Worm (Caenorhabditis elegans): ENCODE measurements around the gene F36H9.4.

The F36H9.4 gene

DNA sequence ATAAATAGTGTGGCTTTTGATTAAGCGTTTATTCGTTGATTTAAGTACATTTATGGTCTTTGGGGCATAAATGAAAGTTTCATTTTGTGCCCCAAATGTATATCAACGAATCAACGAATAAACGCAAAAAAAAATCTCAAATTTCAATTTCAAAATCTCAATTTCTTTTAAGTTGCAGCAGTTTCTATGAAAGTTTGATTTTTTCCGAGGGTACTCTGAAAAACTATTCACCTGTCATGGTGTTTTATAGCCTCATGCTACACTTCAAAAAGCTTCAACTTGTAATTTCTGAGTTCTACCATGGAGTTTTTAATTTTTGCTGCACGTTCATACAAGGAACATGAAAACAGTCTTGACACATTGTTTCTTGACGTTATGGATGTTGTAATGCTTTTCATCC is 26.5 kb downstream of the F36H9.4 start, which contains the start of gene ZK697.1:
Gene ZK697.1, plus strand, starts transcription at position 301 of the 400 bp plus-strand sequence.
- no peak for TF ChIP-seq nhr-76 (tag; optimal IDR thresholded peaks at IDR 0.05)
- no peak for TF ChIP-seq zip-8 (tag; optimal IDR thresholded peaks at IDR 0.05)
- no peak for TF ChIP-seq sem-2 (GFP tag; optimal IDR thresholded peaks at IDR 0.05)
- no peak for TF ChIP-seq blmp-1 (tag; optimal IDR thresholded peaks at IDR 0.05)
- TF ChIP-seq drap-1 (GFP tag; optimal IDR thresholded peaks at IDR 0.05) = no peak

DNA sequence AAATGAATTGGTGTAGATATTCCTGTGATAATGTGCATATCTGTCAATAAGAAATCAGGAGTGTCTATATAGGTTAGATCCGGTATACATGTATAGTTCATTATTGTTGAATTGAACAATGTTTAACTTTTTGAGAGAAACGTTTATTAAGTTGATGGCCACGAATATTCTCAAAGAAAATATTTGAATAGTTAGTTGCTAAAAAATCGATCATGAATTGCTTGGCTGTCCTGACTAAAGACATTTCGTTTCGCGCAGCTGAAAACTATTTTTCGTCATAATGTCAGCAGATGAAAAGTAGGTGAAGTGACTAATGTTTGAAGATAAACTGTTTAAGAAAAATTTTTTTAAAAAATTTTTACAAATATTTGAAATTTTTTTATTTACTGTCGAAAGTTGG is 27.6 kb downstream of the F36H9.4 start, which contains the start of gene srh-199:
Gene srh-199, minus strand, starts transcription at position 101 of the 400 bp plus-strand sequence.
- TF ChIP-seq M03D4.4 (tag; optimal IDR thresholded peaks at IDR 0.05) = no peak

DNA sequence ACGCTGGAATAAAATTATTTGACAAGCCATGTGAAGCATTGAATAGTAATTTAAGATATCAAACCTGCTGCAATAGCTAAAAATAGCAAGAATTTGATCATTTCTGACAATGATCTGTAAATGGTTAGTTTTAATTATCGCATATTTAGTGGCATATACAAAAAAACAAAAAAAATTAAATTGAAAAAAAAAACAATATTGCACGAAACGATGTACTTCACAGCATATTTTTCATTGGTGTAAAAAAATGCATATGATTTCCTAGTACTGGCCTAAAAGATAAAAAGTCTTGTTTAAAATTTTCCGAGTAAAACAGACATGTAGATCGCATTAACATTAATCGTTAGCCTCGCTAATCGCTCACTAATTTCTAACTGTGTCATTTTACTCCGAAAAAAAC is 30.0 kb downstream of the F36H9.4 start, which contains the start of gene ZK697.8:
Gene ZK697.8, minus strand, starts transcription at position 101 of the 400 bp plus-strand sequence.
- TF ChIP-seq lin-13 (tag; optimal IDR thresholded peaks at IDR 0.05) (no peak), flh-1 (GFP tag; optimal IDR thresholded peaks at IDR 0.05) (no peak), drap-1 (GFP tag; optimal IDR thresholded peaks at IDR 0.05) (no peak), mep-1 (tag; optimal IDR thresholded peaks at IDR 0.05) (no peak), ces-1 (GFP tag; optimal IDR thresholded peaks at IDR 0.05) (no peak), sem-2 (GFP tag; optimal IDR thresholded peaks at IDR 0.05) (no peak), blmp-1 (tag; optimal IDR thresholded peaks at IDR 0.05) (no peak), ceh-39 (tag; optimal IDR thresholded peaks at IDR 0.05) (no peak)

DNA sequence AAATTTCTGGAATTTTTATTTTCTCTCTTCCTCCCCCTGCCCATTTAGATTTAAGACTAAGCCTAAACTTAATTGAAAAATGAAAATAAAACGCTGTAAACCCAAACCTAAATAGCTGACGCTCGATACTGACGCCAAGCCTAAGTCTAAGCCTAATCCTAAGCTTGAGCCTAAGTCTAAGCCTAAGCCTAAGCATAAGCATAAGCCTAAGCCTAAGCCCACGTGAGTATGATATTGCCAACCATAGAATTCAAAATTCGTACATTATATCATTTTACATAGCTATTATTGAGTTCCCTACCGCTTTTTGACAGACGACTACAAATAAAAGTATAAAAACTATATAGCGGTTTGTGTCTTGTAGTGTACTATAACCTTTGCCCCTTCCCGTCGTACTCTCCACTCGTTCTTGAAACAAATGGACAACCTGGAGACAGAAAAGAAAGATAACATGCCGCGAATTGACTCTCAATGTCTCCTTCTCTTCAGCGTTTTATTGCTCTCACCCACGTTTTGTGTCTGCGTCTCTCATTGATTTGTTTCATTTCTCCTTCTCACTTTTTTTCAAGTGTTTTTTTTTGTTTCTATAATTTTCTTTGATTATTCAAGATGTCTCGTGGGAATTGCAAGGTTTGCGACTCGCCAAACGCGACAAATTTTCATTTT is 35.7 kb downstream of the F36H9.4 start, which contains the start of gene nhr-256:
Gene nhr-256, plus strand, starts transcription at position 567 of the 666 bp plus-strand sequence.
- TF ChIP-seq mep-1 (tag; optimal IDR thresholded peaks at IDR 0.05) (peak; percentile 19), lsy-2 (tag; optimal IDR thresholded peaks at IDR 0.05) (no peak), bed-3 (GFP tag; optimal IDR thresholded peaks at IDR 0.05) (no peak), nhr-237 (tag; optimal IDR thresholded peaks at IDR 0.05) (peak; percentile 71), nhr-28 (tag; optimal IDR thresholded peaks at IDR 0.05) (peak; percentile 74), elt-3 (tag; optimal IDR thresholded peaks at IDR 0.05) (peak; percentile 48), nhr-12 (tag; optimal IDR thresholded peaks at IDR 0.05) (peak; percentile 78), ces-1 (GFP tag; optimal IDR thresholded peaks at IDR 0.05) (peak; percentile 55), ceh-39 (tag; optimal IDR thresholded peaks at IDR 0.05) (no peak), ceh-43 (GFP tag; optimal IDR thresholded peaks at IDR 0.05) (no peak), unc-62 (GFP tag; optimal IDR thresholded peaks at IDR 0.05) (peak; percentile 52), pha-4 (tag; optimal IDR thresholded peaks at IDR 0.05) (peak; percentile 68), ham-2 (GFP tag; optimal IDR thresholded peaks at IDR 0.05) (peak; percentile 65)

DNA sequence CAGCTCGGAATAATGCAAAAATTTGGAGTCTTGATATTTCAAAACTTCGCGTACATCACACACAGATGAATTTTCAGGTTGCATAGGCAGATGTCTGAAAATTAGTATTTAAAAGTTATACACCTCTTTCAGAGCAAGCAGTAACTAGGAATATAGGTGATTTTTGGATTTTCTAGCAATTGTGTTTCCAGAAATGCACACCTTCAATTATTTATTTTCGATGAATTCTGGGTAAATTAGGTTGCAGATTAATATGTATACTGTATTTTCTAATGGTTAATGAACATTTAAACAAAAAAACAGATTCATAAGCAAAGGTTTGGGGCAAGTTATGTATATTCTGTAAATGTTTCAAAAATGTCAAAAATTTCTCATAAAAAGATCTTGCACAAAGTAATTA is 38.0 kb downstream of the F36H9.4 start, which contains the start of gene srab-25:
Gene srab-25, minus strand, starts transcription at position 101 of the 400 bp plus-strand sequence.
- TF ChIP-seq flh-1 (GFP tag; optimal IDR thresholded peaks at IDR 0.05) (no peak), lin-32 (GFP tag; optimal IDR thresholded peaks at IDR 0.05) (no peak), nhr-28 (tag; optimal IDR thresholded peaks at IDR 0.05) (no peak)

DNA sequence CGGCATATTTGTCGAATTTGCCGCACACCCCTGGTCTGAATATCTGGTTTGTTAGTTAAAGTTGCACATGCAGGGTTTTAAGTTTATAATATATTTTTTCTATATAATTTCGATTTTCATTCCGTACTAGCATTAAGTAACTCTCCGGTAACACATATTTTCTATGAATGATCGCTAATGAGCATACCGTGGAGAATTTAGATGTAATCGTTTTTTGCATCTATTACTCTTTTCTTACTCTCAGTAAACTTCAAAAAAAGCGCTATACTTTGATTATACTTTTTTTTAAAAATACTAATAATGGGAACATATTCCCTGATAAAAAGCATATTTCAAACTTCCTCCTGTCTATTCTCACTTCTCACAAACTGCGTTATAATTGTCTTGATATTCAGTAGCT is 44.5 kb downstream of the F36H9.4 start, which contains the start of gene str-160:
Gene str-160, plus strand, starts transcription at position 301 of the 400 bp plus-strand sequence.
- no peak for TF ChIP-seq unc-120 (tag; optimal IDR thresholded peaks at IDR 0.05; ENCODE audit: poor library complexity, severe bottlenecking)
- no peak for TF ChIP-seq cnd-1 (tag; optimal IDR thresholded peaks at IDR 0.05)
- TF ChIP-seq ztf-11 (tag; optimal IDR thresholded peaks at IDR 0.05) = no peak
- TF ChIP-seq hlh-1 (tag; optimal IDR thresholded peaks at IDR 0.05) = no peak
- no peak for TF ChIP-seq sem-2 (GFP tag; optimal IDR thresholded peaks at IDR 0.05)
- TF ChIP-seq nhr-12 (tag; optimal IDR thresholded peaks at IDR 0.05) = no peak
- TF ChIP-seq elt-3 (tag; optimal IDR thresholded peaks at IDR 0.05) = no peak
- TF ChIP-seq ceh-43 (GFP tag; optimal IDR thresholded peaks at IDR 0.05) = no peak
- TF ChIP-seq tbx-8 (GFP tag; optimal IDR thresholded peaks at IDR 0.05) = no peak
- no peak for TF ChIP-seq ceh-39 (tag; optimal IDR thresholded peaks at IDR 0.05)
- no peak for TF ChIP-seq lsy-2 (tag; optimal IDR thresholded peaks at IDR 0.05)
- TF ChIP-seq ces-1 (GFP tag; optimal IDR thresholded peaks at IDR 0.05) = no peak
- no peak for TF ChIP-seq bed-3 (GFP tag; optimal IDR thresholded peaks at IDR 0.05)
- TF ChIP-seq sptf-1 (tag; optimal IDR thresholded peaks at IDR 0.05) = no peak
- no peak for TF ChIP-seq drap-1 (GFP tag; optimal IDR thresholded peaks at IDR 0.05)

Data from whole organism, mixed stage, embryonic.